Fruit fly (Drosophila melanogaster) whole organism, embryonic: ENCODE results near the gene Ddc.

ENCODE experiments used
- Abd-B ChIP-seq: fragments of 200-800 bp; sonication (Bioruptor generic); optimal IDR thresholded peaks from 2 replicates; lab custom pipeline; 2018; ENCODE audit warnings: missing biosample characterization, mild to moderate bottlenecking, missing genetic modification characterization, moderate library complexity
- B-H2 ChIP-seq: fragments of 200-800 bp; sonication (Bioruptor generic); optimal IDR thresholded peaks from 2 replicates; lab custom pipeline; 2018; ENCODE audit warnings: missing biosample characterization, mild to moderate bottlenecking, missing genetic modification characterization
- CG12769 ChIP-seq: fragments of 200-800 bp; sonication (Bioruptor generic); optimal IDR thresholded peaks from 2 replicates; lab custom pipeline; 2019; ENCODE audit warnings: missing biosample characterization, mild to moderate bottlenecking, missing genetic modification characterization, moderate library complexity
- CG13624 ChIP-seq: fragments of 200-800 bp; sonication (Bioruptor generic); optimal IDR thresholded peaks from 2 replicates; lab custom pipeline; 2016; ENCODE audit warnings: missing biosample characterization, missing genetic modification characterization
- CG14441 ChIP-seq: fragments of 200-800 bp; sonication (Bioruptor generic); IDR thresholded peaks from 2 replicates; pipeline ENCODE4 v1.3.6; 2022; ENCODE audit warnings: missing biosample characterization, missing genetic modification characterization
- CG14667 ChIP-seq: fragments of 200-800 bp; sonication (Bioruptor generic); IDR thresholded peaks from 2 replicates; pipeline ENCODE4 v1.3.6; 2022; ENCODE audit warnings: missing biosample characterization, missing genetic modification characterization
- CG15011 ChIP-seq: fragments of 200-800 bp; sonication (Bioruptor generic); optimal IDR thresholded peaks from 3 replicates; lab custom pipeline; 2018; ENCODE audit warnings: missing biosample characterization, mild to moderate bottlenecking, missing genetic modification characterization
- CG15601 ChIP-seq: fragments of 200-800 bp; sonication (Bioruptor generic); optimal IDR thresholded peaks from 3 replicates; lab custom pipeline; 2019; ENCODE audit warnings: missing biosample characterization, mild to moderate bottlenecking, missing genetic modification characterization, moderate library complexity
- CG16779 ChIP-seq: fragments of 200-800 bp; sonication (Bioruptor generic); IDR thresholded peaks from 2 replicates; pipeline ENCODE4 v1.3.6; 2022; ENCODE audit warnings: missing biosample characterization, missing genetic modification characterization
- CG16815 ChIP-seq: fragments of 200-800 bp; sonication (Bioruptor generic); optimal IDR thresholded peaks from 3 replicates; lab custom pipeline; 2017; ENCODE audit warnings: missing biosample characterization, mild to moderate bottlenecking, missing genetic modification characterization
- CG16863 ChIP-seq: fragments of 200-800 bp; sonication (Bioruptor generic); optimal IDR thresholded peaks from 3 replicates; lab custom pipeline; 2016; ENCODE audit warnings: missing biosample characterization, missing genetic modification characterization
- CG1792 ChIP-seq: fragments of 200-800 bp; sonication (Bioruptor generic); optimal IDR thresholded peaks from 2 replicates; lab custom pipeline; 2016; ENCODE audit warnings: missing biosample characterization, missing genetic modification characterization
- CG18599 ChIP-seq: fragments of 200-800 bp; sonication (Bioruptor generic); optimal IDR thresholded peaks from 3 replicates; lab custom pipeline; 2017; ENCODE audit warnings: missing biosample characterization, missing genetic modification characterization, mild to moderate bottlenecking, moderate library complexity, missing genetic modification reagents
- CG3163 ChIP-seq: fragments of 200-800 bp; sonication (Bioruptor generic); optimal IDR thresholded peaks from 3 replicates; lab custom pipeline; 2016; ENCODE audit warnings: missing biosample characterization, missing genetic modification characterization
- CG34224 ChIP-seq: fragments of 200-800 bp; sonication (Bioruptor generic); IDR thresholded peaks from 3 replicates; pipeline ENCODE4 v1.3.6; 2022; ENCODE audit warnings: missing biosample characterization, missing genetic modification characterization; ENCODE audit not compliant: partially characterized antibody
- CG42726 ChIP-seq: fragments of 200-800 bp; sonication (Bioruptor generic); IDR thresholded peaks from 2 replicates; pipeline ENCODE4 v1.3.6; 2022; ENCODE audit warnings: missing biosample characterization, missing genetic modification characterization; ENCODE audit not compliant: partially characterized antibody
- CG4707 ChIP-seq: fragments of 200-800 bp; sonication (Bioruptor generic); optimal IDR thresholded peaks from 2 replicates; lab custom pipeline; 2018; ENCODE audit warnings: missing biosample characterization, mild to moderate bottlenecking, missing genetic modification characterization, moderate library complexity
- CG7556 ChIP-seq: fragments of 200-800 bp; sonication (Bioruptor generic); optimal IDR thresholded peaks from 2 replicates; lab custom pipeline; 2017; ENCODE audit warnings: missing biosample characterization, mild to moderate bottlenecking, missing genetic modification characterization
- CG7928 ChIP-seq: fragments of 200-800 bp; sonication (Bioruptor generic); optimal IDR thresholded peaks from 2 replicates; lab custom pipeline; 2017; ENCODE audit warnings: missing biosample characterization, mild to moderate bottlenecking, missing genetic modification characterization
- CG8290 ChIP-seq, 3 experiments: fragments of 200-800 bp; sonication (Bioruptor generic); optimal IDR thresholded peaks; 2 replicates each; lab custom pipeline; 2016 to 2019; ENCODE audit warnings: missing biosample characterization in 3 of 3, missing genetic modification characterization in 3 of 3, mild to moderate bottlenecking in 2 of 3, moderate library complexity in 1 of 3
- CG8944 ChIP-seq: fragments of 200-800 bp; sonication (Bioruptor generic); optimal IDR thresholded peaks from 3 replicates; lab custom pipeline; 2016; ENCODE audit warnings: missing biosample characterization, missing genetic modification characterization
- CG9932 ChIP-seq: fragments of 200-800 bp; sonication (Bioruptor generic); IDR thresholded peaks from 2 replicates; pipeline ENCODE4 v1.3.6; 2022; ENCODE audit warnings: missing biosample characterization, missing genetic modification characterization
- CoRest ChIP-seq: fragments of 200-800 bp; sonication (Bioruptor generic); optimal IDR thresholded peaks from 3 replicates; lab custom pipeline; 2018; ENCODE audit warnings: missing biosample characterization, mild to moderate bottlenecking, missing genetic modification characterization, moderate library complexity
- D19B ChIP-seq: fragments of 200-800 bp; sonication (Bioruptor generic); optimal IDR thresholded peaks from 2 replicates; lab custom pipeline; 2017; ENCODE audit warnings: missing biosample characterization, mild to moderate bottlenecking, missing genetic modification characterization
- Dbx ChIP-seq: fragments of 200-800 bp; sonication (Bioruptor generic); IDR thresholded peaks from 3 replicates; pipeline ENCODE4 v1.3.6; 2022; ENCODE audit warnings: missing biosample characterization, missing genetic modification characterization
- Drgx ChIP-seq: fragments of 200-800 bp; sonication (Bioruptor generic); IDR thresholded peaks from 2 replicates; pipeline ENCODE4 v1.3.6; 2022; ENCODE audit warnings: missing biosample characterization, missing genetic modification characterization
- Fer3 ChIP-seq: fragments of 200-800 bp; sonication (Bioruptor generic); optimal IDR thresholded peaks from 2 replicates; lab custom pipeline; 2018; ENCODE audit warnings: missing biosample characterization, mild to moderate bottlenecking, missing genetic modification characterization, moderate library complexity
- HLH54F ChIP-seq: fragments of 200-800 bp; sonication (Bioruptor generic); optimal IDR thresholded peaks from 3 replicates; lab custom pipeline; 2016; ENCODE audit warnings: missing biosample characterization, missing genetic modification characterization
- Lim3 ChIP-seq: fragments of 200-800 bp; sonication (Bioruptor generic); IDR thresholded peaks from 2 replicates; pipeline ENCODE4 v1.3.6; 2022; ENCODE audit warnings: missing biosample characterization, missing genetic modification characterization
- Med ChIP-seq: fragments of 200-800 bp; sonication (Bioruptor generic); peaks from one replicate; lab custom pipeline; 2016; ENCODE audit warnings: missing biosample characterization, missing genetic modification characterization, mild to moderate bottlenecking, inconsistent platforms, moderate library complexity
- NFAT ChIP-seq: fragments of 200-800 bp; sonication (Bioruptor generic); IDR thresholded peaks from 2 replicates; pipeline ENCODE4 v1.3.6; 2022; ENCODE audit warnings: missing biosample characterization, missing genetic modification characterization
- NfI ChIP-seq: fragments of 200-800 bp; sonication (Bioruptor generic); optimal IDR thresholded peaks from 3 replicates; lab custom pipeline; 2018; ENCODE audit warnings: missing biosample characterization, mild to moderate bottlenecking, missing genetic modification characterization, moderate library complexity
- Rfx ChIP-seq: fragments of 200-800 bp; sonication (Bioruptor generic); IDR thresholded peaks from 2 replicates; pipeline ENCODE4 v1.3.6; 2022; ENCODE audit warnings: missing biosample characterization, missing genetic modification characterization
- Sox100B ChIP-seq: fragments of 200-800 bp; sonication (Bioruptor generic); optimal IDR thresholded peaks from 3 replicates; lab custom pipeline; 2018; ENCODE audit warnings: missing biosample characterization, mild to moderate bottlenecking, missing genetic modification characterization
- Trl ChIP-seq, 3 experiments: fragments of >200 bp in 2 of 3; fragments of 200-800 bp in 1 of 3; sonication (Bioruptor generic) in 1 of 3; optimal IDR thresholded peaks; 2 replicates in 1 of 3; 3 replicates in 2 of 3; lab custom pipeline; 2016 to 2017; ENCODE audit warnings: missing biosample characterization in 1 of 3, missing genetic modification characterization in 1 of 3
- az2 ChIP-seq: fragments of 200-800 bp; sonication (Bioruptor generic); optimal IDR thresholded peaks from 3 replicates; lab custom pipeline; 2016; ENCODE audit warnings: missing biosample characterization, missing genetic modification characterization
- chif ChIP-seq, 2 experiments: fragments of 200-800 bp; sonication (Bioruptor generic); optimal IDR thresholded peaks; 3 replicates each; lab custom pipeline; 2016; ENCODE audit warnings: missing biosample characterization in 2 of 2, missing genetic modification characterization in 2 of 2
- cwo ChIP-seq: fragments of 200-800 bp; sonication (Bioruptor generic); optimal IDR thresholded peaks from 3 replicates; lab custom pipeline; 2017; ENCODE audit warnings: missing biosample characterization, missing genetic modification characterization, mild to moderate bottlenecking, moderate library complexity, missing genetic modification reagents
- ftz-f1 ChIP-seq: fragments of 200-800 bp; sonication (Bioruptor generic); optimal IDR thresholded peaks from 2 replicates; lab custom pipeline; 2016; ENCODE audit warnings: missing biosample characterization, missing genetic modification characterization
- her ChIP-seq: fragments of 200-800 bp; sonication (Bioruptor generic); optimal IDR thresholded peaks from 2 replicates; lab custom pipeline; 2016; ENCODE audit warnings: missing biosample characterization, missing genetic modification characterization
- kay ChIP-seq: fragments of 200-800 bp; sonication (Bioruptor generic); optimal IDR thresholded peaks from 2 replicates; lab custom pipeline; 2016; ENCODE audit warnings: missing biosample characterization, missing genetic modification characterization
- lilli ChIP-seq: fragments of 200-800 bp; sonication (Bioruptor generic); optimal IDR thresholded peaks from 3 replicates; lab custom pipeline; 2016; ENCODE audit warnings: missing biosample characterization, missing genetic modification characterization
- lola ChIP-seq, 3 experiments: fragments of >200 bp in 2 of 3; fragments of 200-800 bp in 1 of 3; sonication (Bioruptor generic) in 1 of 3; optimal IDR thresholded peaks; 2 replicates each; lab custom pipeline; 2017 to 2019; ENCODE audit warnings: missing biosample characterization in 3 of 3, missing genetic modification characterization in 3 of 3, mild to moderate bottlenecking in 1 of 3, moderate library complexity in 1 of 3
- nom ChIP-seq: fragments of 200-800 bp; sonication (Bioruptor generic); optimal IDR thresholded peaks from 2 replicates; lab custom pipeline; 2017; ENCODE audit warnings: missing biosample characterization, missing genetic modification characterization, mild to moderate bottlenecking, moderate library complexity, missing genetic modification reagents
- slbo ChIP-seq: fragments of 200-800 bp; sonication (Bioruptor generic); IDR thresholded peaks from 2 replicates; pipeline ENCODE4 v1.3.6; 2022; ENCODE audit warnings: missing biosample characterization, missing genetic modification characterization
- tup ChIP-seq: fragments of 200-800 bp; sonication (Bioruptor generic); optimal IDR thresholded peaks from 2 replicates; lab custom pipeline; 2016; ENCODE audit warnings: missing biosample characterization, mild to moderate bottlenecking, missing genetic modification characterization, moderate library complexity
- vvl ChIP-seq: fragments of 200-800 bp; sonication (Bioruptor generic); IDR thresholded peaks from 2 replicates; pipeline ENCODE4 v1.3.6; 2022; ENCODE audit warnings: missing biosample characterization, missing genetic modification characterization

Ddc gene

DNA sequence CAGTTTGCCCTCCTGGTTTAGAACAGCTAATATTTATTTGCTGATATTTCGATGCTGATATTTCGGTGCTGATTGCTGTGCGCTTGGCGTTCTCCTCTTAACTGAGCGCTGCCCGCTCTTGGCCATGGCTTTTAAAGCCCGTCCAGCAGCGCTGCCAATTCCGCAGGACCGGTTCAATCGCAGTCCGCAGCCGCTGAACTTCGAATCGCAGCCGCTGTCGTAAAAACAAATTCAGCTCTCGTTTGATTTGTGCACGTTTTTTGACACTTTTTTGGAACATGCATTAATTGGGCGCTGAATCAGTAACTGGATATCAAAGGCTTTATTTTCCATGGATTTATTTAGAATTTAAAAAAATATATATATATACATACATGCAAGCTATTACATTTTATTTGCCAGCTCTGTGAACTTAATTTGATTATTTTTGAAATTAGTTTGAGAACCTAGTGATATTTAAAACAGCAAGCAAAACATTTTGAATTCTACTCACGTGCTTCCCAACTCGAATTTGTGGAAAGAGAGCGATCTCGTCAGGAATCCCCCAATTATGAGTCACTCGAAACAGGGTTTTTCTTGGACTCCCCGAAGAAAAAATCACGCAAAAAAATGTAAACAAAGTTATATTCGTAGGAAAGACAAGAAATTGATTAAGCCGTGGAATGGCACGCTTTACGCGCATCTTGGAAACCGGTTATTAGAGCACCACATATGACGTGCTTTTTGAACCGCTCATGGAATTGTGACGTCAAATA is at the start of gene Ddc:
Gene Ddc (minus strand): TSS at position 111 of the 755 bp plus-strand sequence.
- TF ChIP-seq az2, result no peak
- TF ChIP-seq HLH54F (GFP tag; lab: Kevin White, UChicago), result no peak
- TF ChIP-seq CG13624, result no peak
- peak; percentile 13 for TF ChIP-seq Abd-B (GFP tag; lab: Kevin White, UChicago)
- TF ChIP-seq slbo (GFP tag; lab: Robert Waterston, UW), result peak; percentile 25; the same call in 1 of the 2 replicates
- TF ChIP-seq CG7556 (GFP tag; lab: Kevin White, UChicago), result no peak
- no peak for TF ChIP-seq CG15011
- TF ChIP-seq her (GFP tag; lab: Kevin White, UChicago), result no peak
- 0 out of 3 replicates have a peak, but pooled peaks have one; percentile 32 for TF ChIP-seq Dbx
- TF ChIP-seq Drgx (GFP tag; lab: Robert Waterston, UW), result no peak
- TF ChIP-seq CG42726, result 0 out of 2 replicates have a peak, but pooled peaks have one; percentile 33
- TF ChIP-seq kay (GFP tag; lab: Kevin White, UChicago), result no peak
- TF ChIP-seq NFAT (GFP tag; lab: Robert Waterston, UW), result 0 out of 2 replicates have a peak, but pooled peaks have one; percentile 50
- no peak for TF ChIP-seq lilli (GFP tag; lab: Kevin White, UChicago)
- TF ChIP-seq CG18599 (GFP tag; lab: Kevin White, UChicago), result peak; percentile 5
- TF ChIP-seq CG16863, result no peak
- no peak for TF ChIP-seq lola (GFP tag; optimal IDR thresholded peaks at IDR 0.05; lab: Kevin White, UChicago)
- no peak for TF ChIP-seq Fer3 (tag; lab: Kevin White, UChicago)
- no peak for TF ChIP-seq CG4707 (GFP tag; lab: Kevin White, UChicago)
- TF ChIP-seq CG8944 (GFP tag; lab: Kevin White, UChicago), result no peak
- TF ChIP-seq CG9932 (GFP tag; lab: Robert Waterston, UW), result peak; percentile 60
- no peak for TF ChIP-seq B-H2 (GFP tag; lab: Kevin White, UChicago)
- TF ChIP-seq CoRest (tag; lab: Kevin White, UChicago), result no peak
- no peak for TF ChIP-seq D19B (GFP tag; lab: Kevin White, UChicago)
- no peak for TF ChIP-seq tup
- no peak for TF ChIP-seq CG8290 (GFP tag; optimal IDR thresholded peaks at IDR 0.05; lab: Kevin White, UChicago)
- peak in 1 of 2 experiments; percentile 43 for TF ChIP-seq CG8290 (tag; optimal IDR thresholded peaks at IDR 0.05; lab: Kevin White, UChicago)
- TF ChIP-seq CG14667, result no peak
- TF ChIP-seq Sox100B (GFP tag; lab: Kevin White, UChicago), result no peak
- no peak for TF ChIP-seq ftz-f1 (GFP tag; lab: Kevin White, UChicago)
- TF ChIP-seq chif (GFP tag; optimal IDR thresholded peaks at IDR 0.05; lab: Kevin White, UChicago), result no peak
- TF ChIP-seq Trl (optimal IDR thresholded peaks at IDR 0.05; lab: Kevin White, UChicago), result no peak
- no peak for TF ChIP-seq Trl (GFP tag; optimal IDR thresholded peaks at IDR 0.05; lab: Kevin White, UChicago)
- peak; percentile 17 for TF ChIP-seq cwo (GFP tag; lab: Kevin White, UChicago)
- no peak for TF ChIP-seq CG16815
- TF ChIP-seq nom (GFP tag; lab: Kevin White, UChicago), result no peak
- peak; percentile 15 for TF ChIP-seq Med (GFP tag; lab: Kevin White, UChicago)
- no peak for TF ChIP-seq CG7928 (GFP tag; lab: Kevin White, UChicago)
- peak; percentile 18 for TF ChIP-seq CG12769
- TF ChIP-seq CG3163 (GFP tag; lab: Kevin White, UChicago), result no peak
- no peak for TF ChIP-seq NfI
- TF ChIP-seq CG16779 (GFP tag; lab: Robert Waterston, UW), result 0 out of 2 replicates have a peak, but pooled peaks have one; percentile 15
- TF ChIP-seq Lim3 (GFP tag; lab: Robert Waterston, UW), result peak; percentile 10; the same call in 1 of the 2 replicates
- TF ChIP-seq CG1792 (GFP tag; lab: Kevin White, UChicago), result no peak
- no peak for TF ChIP-seq CG14441 (GFP tag; lab: Robert Waterston, UW)
- no peak for TF ChIP-seq CG15601 (tag; lab: Kevin White, UChicago)
- peak; percentile 40; the same call in 1 of the 2 replicates for TF ChIP-seq Rfx (GFP tag; lab: Robert Waterston, UW)
- no peak for TF ChIP-seq vvl (GFP tag; lab: Robert Waterston, UW)
- TF ChIP-seq CG34224 (GFP tag; lab: Robert Waterston, UW), result no peak
